Worm (Caenorhabditis elegans) whole organism, L1 larva: Measurements from ENCODE around the gene unc-82.

Experiments used
- egl-27 ChIP-seq, 2 experiments: fragments of 150-350 bp in 1 of 2; sonication (generic microtip); optimal IDR thresholded peaks; 3 replicates each; lab custom pipeline; 2017 to 2018; ENCODE audit warnings: missing biosample characterization in 2 of 2, missing genetic modification characterization in 2 of 2, missing genetic modification reagents in 2 of 2
- fkh-4 ChIP-seq: sonication (generic microtip); optimal IDR thresholded peaks from 2 replicates; lab custom pipeline; 2016; ENCODE audit warnings: missing compliant biosample characterization, missing genetic modification characterization, borderline replicate concordance
- hpl-2 ChIP-seq: fragments of 150-350 bp; optimal IDR thresholded peaks from 2 replicates; lab custom pipeline; 2014; ENCODE audit warnings: missing biosample characterization, missing genetic modification reagents, missing genetic modification characterization
- mep-1 ChIP-seq: fragments of 150-350 bp; optimal IDR thresholded peaks from 2 replicates; lab custom pipeline; 2014; ENCODE audit warnings: missing biosample characterization, missing genetic modification characterization
- nhr-76 ChIP-seq: sonication (generic microtip); optimal IDR thresholded peaks from 2 replicates; lab custom pipeline; 2017; ENCODE audit warnings: missing biosample characterization, missing genetic modification characterization
- nhr-84 ChIP-seq: sonication (generic microtip); optimal IDR thresholded peaks from 2 replicates; lab custom pipeline; 2017; ENCODE audit warnings: missing biosample characterization, missing genetic modification characterization

DNA sequence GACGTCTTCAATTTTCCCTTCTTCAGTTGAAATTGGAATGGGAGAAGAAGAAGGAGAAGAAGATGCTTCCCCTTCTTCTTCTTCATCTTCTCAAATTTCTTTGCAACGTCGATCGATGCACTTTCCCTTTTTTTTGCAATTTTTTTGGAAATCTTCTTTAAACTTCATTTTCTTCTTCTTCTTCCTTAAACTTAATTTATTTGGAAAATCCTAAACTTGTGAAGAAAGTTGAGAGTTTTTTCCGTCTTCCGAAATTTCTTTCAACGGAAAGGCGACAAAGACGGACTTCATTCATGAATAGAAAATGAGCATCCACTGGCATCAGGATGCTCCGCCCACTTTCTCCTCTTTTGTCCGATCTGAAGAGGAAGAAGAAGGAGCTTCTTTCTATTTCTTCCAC lies 10.1 kb upstream of the unc-82 start:
- TF ChIP-seq hpl-2 (GFP tag; lab: Kevin White, UChicago) (no peak), egl-27 (tag; optimal IDR thresholded peaks at IDR 0.05; lab: Kevin White, UChicago) (no peak), nhr-84 (tag; lab: Kevin White, UChicago) (no peak), mep-1 (tag; lab: Kevin White, UChicago) (no peak), fkh-4 (no peak), nhr-76 (tag; lab: Kevin White, UChicago) (no peak)
